Fruit fly (Drosophila melanogaster): ENCODE results near the gene CG8668.

DNA sequence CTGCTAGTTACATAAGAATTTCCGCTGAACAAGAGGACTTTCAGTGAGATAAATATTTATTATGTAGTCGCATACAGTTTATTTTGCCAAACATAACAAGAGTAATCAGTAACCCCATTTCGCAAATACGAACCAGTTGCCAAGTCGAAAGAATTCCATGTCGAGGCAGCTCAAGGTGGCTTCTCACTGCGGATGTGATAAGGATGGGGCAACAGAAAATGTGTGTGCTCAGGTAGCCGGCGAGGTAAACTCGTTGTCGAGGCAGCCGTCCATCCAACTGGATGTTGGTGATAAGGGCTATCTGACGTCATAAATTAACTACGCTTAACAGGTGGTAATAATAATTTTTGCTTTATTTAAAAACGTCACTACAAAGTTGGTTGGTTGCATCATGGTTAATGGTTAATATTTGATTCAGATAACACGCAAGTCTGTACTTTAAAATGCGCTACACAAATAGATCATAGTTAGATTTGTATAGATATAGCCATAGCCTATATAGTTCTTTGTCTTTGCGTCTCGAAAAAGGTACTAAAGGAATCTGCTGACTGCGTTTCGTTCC lies 10.1 kb upstream of the CG8668 start:
- TF ChIP-seq CG8478 (optimal IDR thresholded peaks at IDR 0.05) (no peak), CTCF (optimal IDR thresholded peaks at IDR 0.05) (no peak)
